Worm (Caenorhabditis elegans) whole organism, L1 larva: ENCODE data around the gene vit-2.
A peak's percentile ranks its signal among the peaks of the same experiment; 100 is the strongest.

Experiments
- F16B12.6 ChIP-seq: fragments of 150-350 bp; optimal IDR thresholded peaks from 2 replicates; lab custom pipeline; 2014; ENCODE audit warnings: missing biosample characterization, missing genetic modification characterization
- alr-1 ChIP-seq: fragments of 200-800 bp; sonication (Bioruptor generic); optimal IDR thresholded peaks from 2 replicates; lab custom pipeline; 2018; ENCODE audit warnings: borderline replicate concordance, mild to moderate bottlenecking, missing genetic modification characterization, missing compliant biosample characterization
- ama-1 ChIP-seq: fragments of 150-350 bp; optimal IDR thresholded peaks from 2 replicates; lab custom pipeline; 2014
- blmp-1 ChIP-seq: fragments of 150-350 bp; optimal IDR thresholded peaks from 2 replicates; lab custom pipeline; 2014; ENCODE audit warnings: missing biosample characterization, missing genetic modification characterization
- ceh-63 ChIP-seq: fragments of 200-800 bp; sonication (Bioruptor generic); optimal IDR thresholded peaks from 2 replicates; lab custom pipeline; 2018; ENCODE audit warnings: mild to moderate bottlenecking, missing genetic modification characterization, missing compliant biosample characterization
- ceh-90 ChIP-seq: sonication (generic microtip); optimal IDR thresholded peaks from 2 replicates; lab custom pipeline; 2016; ENCODE audit warnings: missing genetic modification characterization, missing compliant biosample characterization
- dpl-1 ChIP-seq, 3 experiments: fragments of 150-350 bp in 2 of 3; sonication (generic microtip) in 1 of 3; optimal IDR thresholded peaks; 2 replicates each; lab custom pipeline; 2014 to 2017; ENCODE audit warnings: missing biosample characterization in 3 of 3, missing genetic modification characterization in 3 of 3, missing genetic modification reagents in 3 of 3
- dsc-1 ChIP-seq: sonication (generic microtip); optimal IDR thresholded peaks from 2 replicates; lab custom pipeline; 2016; ENCODE audit warnings: mild to moderate bottlenecking, missing genetic modification characterization, missing compliant biosample characterization
- efl-1 ChIP-seq, 4 experiments: fragments of 150-350 bp; optimal IDR thresholded peaks in 3 of 4; peaks in 1 of 4; 1 replicate in 1 of 4; 2 replicates in 3 of 4; lab custom pipeline; 2014; ENCODE audit warnings: missing biosample characterization in 2 of 4, missing genetic modification characterization in 2 of 4, missing genetic modification reagents in 2 of 4
- efl-3 ChIP-seq: fragments of 200-800 bp; sonication (Bioruptor generic); optimal IDR thresholded peaks from 2 replicates; lab custom pipeline; 2018; ENCODE audit warnings: mild to moderate bottlenecking, missing genetic modification characterization, missing compliant biosample characterization
- egl-13 ChIP-seq: sonication (generic microtip); optimal IDR thresholded peaks from 2 replicates; lab custom pipeline; 2016; ENCODE audit warnings: missing genotype, missing genetic modification reagents, missing genetic modification characterization, missing compliant biosample characterization
- egl-27 ChIP-seq, 2 experiments: fragments of 150-350 bp in 1 of 2; sonication (generic microtip); optimal IDR thresholded peaks; 3 replicates each; lab custom pipeline; 2017 to 2018; ENCODE audit warnings: missing biosample characterization in 2 of 2, missing genetic modification characterization in 2 of 2, missing genetic modification reagents in 2 of 2
- elt-3 ChIP-seq, 6 experiments: fragments of 150-350 bp in 1 of 6; sonication (generic microtip); optimal IDR thresholded peaks; 2 replicates each; lab custom pipeline; 2017 to 2018; ENCODE audit warnings: missing biosample characterization in 6 of 6, missing genetic modification characterization in 6 of 6, inconsistent platforms in 1 of 6
- fkh-4 ChIP-seq: sonication (generic microtip); optimal IDR thresholded peaks from 2 replicates; lab custom pipeline; 2016; ENCODE audit warnings: missing compliant biosample characterization, missing genetic modification characterization, borderline replicate concordance
- fkh-8 ChIP-seq: sonication (generic microtip); optimal IDR thresholded peaks from 2 replicates; lab custom pipeline; 2016; ENCODE audit warnings: mild to moderate bottlenecking, missing genetic modification characterization, missing compliant biosample characterization
- hlh-4 ChIP-seq: sonication (generic microtip); optimal IDR thresholded peaks from 2 replicates; lab custom pipeline; 2016; ENCODE audit warnings: mild to moderate bottlenecking, missing genetic modification characterization, missing compliant biosample characterization
- hpl-2 ChIP-seq: fragments of 150-350 bp; optimal IDR thresholded peaks from 2 replicates; lab custom pipeline; 2014; ENCODE audit warnings: missing biosample characterization, missing genetic modification reagents, missing genetic modification characterization
- jun-1 ChIP-seq: fragments of 150-350 bp; optimal IDR thresholded peaks from 2 replicates; lab custom pipeline; 2014; ENCODE audit warnings: missing biosample characterization, missing genetic modification reagents, missing genetic modification characterization
- lin-14 ChIP-seq: fragments of 200-800 bp; sonication (Bioruptor generic); optimal IDR thresholded peaks from 2 replicates; lab custom pipeline; 2018; ENCODE audit warnings: mild to moderate bottlenecking, missing genetic modification characterization, moderate library complexity, missing compliant biosample characterization
- mep-1 ChIP-seq: fragments of 150-350 bp; optimal IDR thresholded peaks from 2 replicates; lab custom pipeline; 2014; ENCODE audit warnings: missing biosample characterization, missing genetic modification characterization
- nhr-12 ChIP-seq: sonication (generic microtip); optimal IDR thresholded peaks from 2 replicates; lab custom pipeline; 2017; ENCODE audit warnings: missing biosample characterization, missing genetic modification characterization
- nhr-19 ChIP-seq: fragments of 200-800 bp; sonication (Bioruptor generic); conservative IDR thresholded peaks from 2 replicates; pipeline ENCODE4 v1.3.6; 2022; ENCODE audit warnings: missing genetic modification characterization, missing compliant biosample characterization
- nhr-20 ChIP-seq: sonication (generic microtip); optimal IDR thresholded peaks from 2 replicates; lab custom pipeline; 2016; ENCODE audit warnings: mild to moderate bottlenecking, missing genetic modification characterization, missing compliant biosample characterization
- nhr-28 ChIP-seq: fragments of 150-350 bp; optimal IDR thresholded peaks from 2 replicates; lab custom pipeline; 2014; ENCODE audit warnings: missing biosample characterization, missing genetic modification characterization
- nhr-47 ChIP-seq: sonication (generic microtip); optimal IDR thresholded peaks from 2 replicates; lab custom pipeline; 2016; ENCODE audit warnings: mild to moderate bottlenecking, missing genetic modification characterization, moderate library complexity, missing compliant biosample characterization
- nhr-71 ChIP-seq: sonication (generic microtip); optimal IDR thresholded peaks from 2 replicates; lab custom pipeline; 2016; ENCODE audit warnings: mild to moderate bottlenecking, missing genetic modification characterization, moderate library complexity, missing compliant biosample characterization
- nhr-85 ChIP-seq: sonication (generic microtip); peaks from one replicate; lab custom pipeline; 2016; ENCODE audit warnings: missing genetic modification characterization, inconsistent platforms, missing compliant biosample characterization
- nhr-90 ChIP-seq: sonication (generic microtip); optimal IDR thresholded peaks from 2 replicates; lab custom pipeline; 2016; ENCODE audit warnings: mild to moderate bottlenecking, missing genetic modification characterization, missing compliant biosample characterization; ENCODE audit not compliant: poor library complexity
- pag-3 ChIP-seq: sonication (generic microtip); optimal IDR thresholded peaks from 2 replicates; lab custom pipeline; 2017; ENCODE audit warnings: missing genetic modification characterization, mild to moderate bottlenecking, missing compliant biosample characterization, antibody characterized with exemption, borderline replicate concordance; ENCODE audit not compliant: insufficient read depth
- rnt-1 ChIP-seq: sonication (generic microtip); optimal IDR thresholded peaks from 2 replicates; lab custom pipeline; 2016; ENCODE audit warnings: mild to moderate bottlenecking, missing genetic modification characterization, moderate library complexity, missing compliant biosample characterization
- sup-37 ChIP-seq: fragments of 200-800 bp; sonication (Bioruptor generic); optimal IDR thresholded peaks from 2 replicates; lab custom pipeline; 2018; ENCODE audit warnings: mild to moderate bottlenecking, missing genetic modification characterization, missing compliant biosample characterization
- swsn-7 ChIP-seq: sonication (generic microtip); optimal IDR thresholded peaks from 2 replicates; lab custom pipeline; 2016; ENCODE audit warnings: missing genetic modification characterization, missing compliant biosample characterization
- tlp-1 ChIP-seq: fragments of 150-350 bp; optimal IDR thresholded peaks from 2 replicates; lab custom pipeline; 2014; ENCODE audit warnings: missing biosample characterization, missing genetic modification characterization
- unc-130 ChIP-seq: fragments of 150-350 bp; optimal IDR thresholded peaks from 2 replicates; lab custom pipeline; 2017; ENCODE audit warnings: missing biosample characterization, missing genetic modification characterization, inconsistent platforms
- unc-62 ChIP-seq: fragments of 150-350 bp; optimal IDR thresholded peaks from 2 replicates; lab custom pipeline; 2014; ENCODE audit warnings: missing biosample characterization, missing genetic modification reagents, missing genetic modification characterization
- unc-86 ChIP-seq: sonication (generic microtip); optimal IDR thresholded peaks from 2 replicates; lab custom pipeline; 2016; ENCODE audit warnings: missing genetic modification characterization, missing compliant biosample characterization
- xbp-1 ChIP-seq: sonication (generic microtip); optimal IDR thresholded peaks from 2 replicates; lab custom pipeline; 2016; ENCODE audit warnings: missing genetic modification characterization, missing compliant biosample characterization
- ztf-11 ChIP-seq, 2 experiments: sonication (generic microtip); optimal IDR thresholded peaks; 2 replicates each; lab custom pipeline; 2016 to 2017; ENCODE audit warnings: missing genetic modification characterization in 2 of 2, missing biosample characterization in 1 of 2, missing compliant biosample characterization in 1 of 2
- ztf-4 ChIP-seq: fragments of 150-350 bp; optimal IDR thresholded peaks from 2 replicates; lab custom pipeline; 2014; ENCODE audit warnings: missing biosample characterization, missing genetic modification characterization

Gene vit-2

DNA sequence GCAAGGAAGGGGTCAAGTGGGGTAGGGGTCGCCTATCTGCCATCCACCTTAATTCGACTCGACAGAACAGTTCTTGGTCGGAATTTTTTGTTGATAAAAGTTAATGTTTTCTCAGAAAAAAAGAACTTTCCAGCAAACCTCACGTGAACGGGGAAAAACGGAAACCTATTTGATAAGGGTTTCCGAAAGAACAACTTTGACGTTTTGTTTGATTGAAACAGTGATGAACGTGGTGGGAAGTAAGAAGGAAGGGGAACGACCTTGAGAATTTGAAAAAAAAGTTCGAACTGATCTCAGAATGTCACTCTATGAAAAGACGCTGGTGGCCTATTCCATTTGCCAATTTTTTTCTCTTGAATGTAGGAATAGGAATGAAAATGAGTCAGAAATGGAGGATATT, 21.5 kb downstream of the vit-2 start:
- TF ChIP-seq lin-14 (GFP tag; lab: Kevin White, UChicago), result peak; percentile 13
- TF ChIP-seq alr-1 (tag; lab: Kevin White, UChicago), result no peak
- no peak for TF ChIP-seq swsn-7 (tag; lab: Kevin White, UChicago)
- no peak for TF ChIP-seq ztf-4 (tag; lab: Kevin White, UChicago)
- peak; percentile 2 for TF ChIP-seq unc-130
- TF ChIP-seq nhr-85, result peak; percentile 73
- peak; percentile 51 for TF ChIP-seq blmp-1 (tag; lab: Kevin White, UChicago)
- no peak for TF ChIP-seq ceh-63 (GFP tag; lab: Kevin White, UChicago)
- no peak for TF ChIP-seq sup-37 (GFP tag; lab: Kevin White, UChicago)
- TF ChIP-seq elt-3 (tag; optimal IDR thresholded peaks at IDR 0.05; lab: Kevin White, UChicago), result peak in 1 of 6 experiments; percentile 80

DNA sequence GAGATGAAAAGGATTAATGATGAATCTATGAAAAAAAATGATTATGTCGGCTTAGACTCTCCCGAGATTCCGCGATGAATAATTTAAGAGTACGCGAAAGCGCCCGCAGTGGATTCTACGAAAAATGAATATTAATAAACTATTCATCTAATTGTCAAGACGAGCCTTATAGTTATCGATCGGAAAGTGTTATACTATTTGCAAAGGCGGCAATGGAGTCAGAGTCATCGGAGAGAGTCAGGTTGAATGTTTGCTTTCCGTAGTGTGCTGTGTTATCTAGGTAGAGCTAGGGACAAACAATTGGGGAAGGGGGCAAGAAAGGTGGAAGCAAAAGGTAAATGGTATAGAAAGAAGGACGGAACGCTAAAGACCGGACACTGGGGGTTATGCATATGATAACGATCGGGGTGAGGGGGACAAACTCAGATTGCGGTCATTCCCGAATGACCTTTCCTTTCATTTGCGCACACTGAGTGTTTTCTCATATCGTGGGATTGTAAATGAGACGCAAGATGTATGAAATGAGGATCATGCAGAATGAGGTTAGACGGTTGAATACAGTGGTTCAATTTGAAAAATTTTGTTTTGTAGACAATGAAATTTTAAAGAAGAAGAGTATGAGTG, 22.1 kb downstream of the vit-2 start:
- TF ChIP-seq F16B12.6 (tag; lab: Kevin White, UChicago) (no peak), nhr-85 (peak; percentile 7), egl-27 (tag; optimal IDR thresholded peaks at IDR 0.05; lab: Kevin White, UChicago) (no peak), blmp-1 (tag; lab: Kevin White, UChicago) (peak; percentile 3), fkh-8 (peak; percentile 30), jun-1 (tag; lab: Kevin White, UChicago) (no peak), efl-3 (GFP tag; lab: Kevin White, UChicago) (no peak), nhr-12 (tag; lab: Kevin White, UChicago) (no peak), efl-1 (optimal IDR thresholded peaks at IDR 0.05; lab: Kevin White, UChicago) (no peak), efl-1 (GFP tag; optimal IDR thresholded peaks at IDR 0.05 in 1 of 2; lab: Kevin White, UChicago) (peak in 1 of 2 experiments; percentile 67), sup-37 (GFP tag; lab: Kevin White, UChicago) (no peak), nhr-71 (tag; lab: Kevin White, UChicago) (peak; percentile 18), nhr-47 (tag; lab: Kevin White, UChicago) (peak; percentile 40), hlh-4 (tag; lab: Kevin White, UChicago) (no peak), nhr-90 (no peak), hpl-2 (no peak), nhr-20 (tag; lab: Kevin White, UChicago) (no peak), mep-1 (tag; lab: Kevin White, UChicago) (no peak), ztf-11 (tag; optimal IDR thresholded peaks at IDR 0.05; lab: Kevin White, UChicago) (peak in 1 of 2 experiments; percentile 15), tlp-1 (tag; lab: Kevin White, UChicago) (no peak), fkh-4 (no peak), rnt-1 (tag; lab: Kevin White, UChicago) (no peak), nhr-19 (no peak), unc-86 (peak; percentile 71), xbp-1 (tag; lab: Kevin White, UChicago) (no peak), dsc-1 (tag; lab: Kevin White, UChicago) (peak; percentile 87), ama-1 (lab: Kevin White, UChicago) (no peak), dpl-1 (GFP tag; optimal IDR thresholded peaks at IDR 0.05; lab: Kevin White, UChicago) (no peak), ceh-90 (no peak), nhr-28 (tag; lab: Kevin White, UChicago) (no peak), pag-3 (tag; lab: Kevin White, UChicago) (no peak), unc-62 (GFP tag; lab: Kevin White, UChicago) (no peak), egl-13 (tag; lab: Kevin White, UChicago) (peak; percentile 58), alr-1 (tag; lab: Kevin White, UChicago) (no peak)
